Fruit fly (Drosophila melanogaster): ENCODE results near the gene CG7878.

DNA sequence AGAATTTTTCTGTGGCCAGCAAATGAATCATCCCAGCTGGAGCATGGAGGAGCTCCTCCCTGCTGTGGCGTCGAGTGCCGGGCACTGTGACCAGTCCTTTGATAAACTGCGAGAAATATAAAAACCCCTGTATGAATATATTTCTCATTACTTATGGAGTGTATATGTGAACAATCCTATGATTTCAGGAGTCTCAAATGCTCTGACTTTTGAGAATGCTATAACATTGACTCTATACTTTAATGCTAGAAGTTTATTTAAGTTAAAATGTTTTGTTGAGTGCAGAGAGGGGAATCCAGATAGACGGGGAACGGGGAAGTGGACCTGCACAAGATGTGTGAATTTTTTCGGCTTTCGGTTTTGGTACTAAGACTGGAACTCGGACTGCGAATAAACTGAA is 19.6 kb downstream of the CG7878 start:
- no peak for TF ChIP-seq Dll (optimal IDR thresholded peaks at IDR 0.05)
- no peak for TF ChIP-seq usp (GFP tag; optimal IDR thresholded peaks at IDR 0.05)
- no peak for TF ChIP-seq CG8478 (optimal IDR thresholded peaks at IDR 0.05)
- TF ChIP-seq psq (optimal IDR thresholded peaks at IDR 0.05): no peak
- TF ChIP-seq pan (optimal IDR thresholded peaks at IDR 0.05): no peak

Data from whole organism.